Worm (Caenorhabditis elegans): ENCODE results near the gene lsy-2.

- TF ChIP-seq him-1 (tag; optimal IDR thresholded peaks at IDR 0.05): no peak
- no peak for TF ChIP-seq W03F9.2 (tag; optimal IDR thresholded peaks at IDR 0.05)
Measured at ce11 chrX:2107414-2107813, 17.9 kb downstream of the lsy-2 start.
